Worm (Caenorhabditis elegans) whole organism, L1 larva: ENCODE data around the gene oig-8.

Experiments
- aly-2 ChIP-seq: fragments of 150-350 bp; optimal IDR thresholded peaks from 2 replicates; lab custom pipeline; 2014; ENCODE audit warnings: missing biosample characterization, missing genetic modification characterization
- blmp-1 ChIP-seq: fragments of 150-350 bp; optimal IDR thresholded peaks from 2 replicates; lab custom pipeline; 2014; ENCODE audit warnings: missing biosample characterization, missing genetic modification characterization
- ceh-82 ChIP-seq, 3 experiments: fragments of 150-350 bp in 1 of 3; sonication (generic microtip) in 2 of 3; optimal IDR thresholded peaks; 2 replicates each; lab custom pipeline; 2014 to 2017; ENCODE audit warnings: missing biosample characterization in 3 of 3, missing genetic modification characterization in 3 of 3
- dpl-1 ChIP-seq, 3 experiments: fragments of 150-350 bp in 2 of 3; sonication (generic microtip) in 1 of 3; optimal IDR thresholded peaks; 2 replicates each; lab custom pipeline; 2014 to 2017; ENCODE audit warnings: missing biosample characterization in 3 of 3, missing genetic modification characterization in 3 of 3, missing genetic modification reagents in 3 of 3
- dsc-1 ChIP-seq: sonication (generic microtip); optimal IDR thresholded peaks from 2 replicates; lab custom pipeline; 2016; ENCODE audit warnings: mild to moderate bottlenecking, missing genetic modification characterization, missing compliant biosample characterization
- efl-1 ChIP-seq, 4 experiments: fragments of 150-350 bp; optimal IDR thresholded peaks in 3 of 4; peaks in 1 of 4; 1 replicate in 1 of 4; 2 replicates in 3 of 4; lab custom pipeline; 2014; ENCODE audit warnings: missing biosample characterization in 2 of 4, missing genetic modification characterization in 2 of 4, missing genetic modification reagents in 2 of 4
- egl-13 ChIP-seq: sonication (generic microtip); optimal IDR thresholded peaks from 2 replicates; lab custom pipeline; 2016; ENCODE audit warnings: missing genotype, missing genetic modification reagents, missing genetic modification characterization, missing compliant biosample characterization
- egl-27 ChIP-seq, 2 experiments: fragments of 150-350 bp in 1 of 2; sonication (generic microtip); optimal IDR thresholded peaks; 3 replicates each; lab custom pipeline; 2017 to 2018; ENCODE audit warnings: missing biosample characterization in 2 of 2, missing genetic modification characterization in 2 of 2, missing genetic modification reagents in 2 of 2
- elt-2 ChIP-seq: sonication (generic microtip); optimal IDR thresholded peaks from 2 replicates; lab custom pipeline; 2016; ENCODE audit warnings: missing genetic modification characterization, mild to moderate bottlenecking, inconsistent platforms, missing compliant biosample characterization, missing genetic modification reagents
- fkh-8 ChIP-seq: sonication (generic microtip); optimal IDR thresholded peaks from 2 replicates; lab custom pipeline; 2016; ENCODE audit warnings: mild to moderate bottlenecking, missing genetic modification characterization, missing compliant biosample characterization
- hlh-17 ChIP-seq: fragments of 200-800 bp; sonication (Bioruptor generic); optimal IDR thresholded peaks from 2 replicates; lab custom pipeline; 2018; ENCODE audit warnings: missing genetic modification characterization, mild to moderate bottlenecking, missing compliant biosample characterization, moderate library complexity, borderline replicate concordance
- hlh-4 ChIP-seq: sonication (generic microtip); optimal IDR thresholded peaks from 2 replicates; lab custom pipeline; 2016; ENCODE audit warnings: mild to moderate bottlenecking, missing genetic modification characterization, missing compliant biosample characterization
- hpl-2 ChIP-seq: fragments of 150-350 bp; optimal IDR thresholded peaks from 2 replicates; lab custom pipeline; 2014; ENCODE audit warnings: missing biosample characterization, missing genetic modification reagents, missing genetic modification characterization
- jun-1 ChIP-seq: fragments of 150-350 bp; optimal IDR thresholded peaks from 2 replicates; lab custom pipeline; 2014; ENCODE audit warnings: missing biosample characterization, missing genetic modification reagents, missing genetic modification characterization
- lin-13 ChIP-seq: fragments of 150-350 bp; optimal IDR thresholded peaks from 2 replicates; lab custom pipeline; 2014; ENCODE audit warnings: missing biosample characterization, missing genetic modification reagents, missing genetic modification characterization
- lin-14 ChIP-seq: fragments of 200-800 bp; sonication (Bioruptor generic); optimal IDR thresholded peaks from 2 replicates; lab custom pipeline; 2018; ENCODE audit warnings: mild to moderate bottlenecking, missing genetic modification characterization, moderate library complexity, missing compliant biosample characterization
- lin-15B ChIP-seq: fragments of 150-350 bp; sonication (generic microtip); optimal IDR thresholded peaks from 3 replicates; lab custom pipeline; 2014; ENCODE audit warnings: missing biosample characterization, missing genetic modification characterization
- lin-35 ChIP-seq, 2 experiments: fragments of 150-350 bp; optimal IDR thresholded peaks; 2 replicates each; lab custom pipeline; 2014; ENCODE audit warnings: missing biosample characterization in 2 of 2, missing genetic modification characterization in 2 of 2, missing genetic modification reagents in 2 of 2
- lin-39 ChIP-seq: fragments of 150-350 bp; optimal IDR thresholded peaks from 2 replicates; lab custom pipeline; 2014; ENCODE audit warnings: missing biosample characterization, missing genetic modification reagents, missing genetic modification characterization
- lsy-2 ChIP-seq, 2 experiments: fragments of 150-350 bp; optimal IDR thresholded peaks; 2 replicates each; lab custom pipeline; 2014; ENCODE audit warnings: missing biosample characterization in 2 of 2, missing genetic modification characterization in 2 of 2
- mab-9 ChIP-seq: fragments of 200-800 bp; sonication (Bioruptor generic); IDR thresholded peaks from 2 replicates; pipeline ENCODE4 v1.3.6; 2022; ENCODE audit warnings: missing genetic modification reagents, missing genetic modification characterization, missing compliant biosample characterization
- mdl-1 ChIP-seq, 2 experiments: fragments of 150-350 bp; optimal IDR thresholded peaks; 2 replicates each; lab custom pipeline; 2014 to 2017; ENCODE audit warnings: missing biosample characterization in 2 of 2, missing genetic modification characterization in 2 of 2, inconsistent platforms in 1 of 2
- mef-2 ChIP-seq: fragments of 150-350 bp; optimal IDR thresholded peaks from 2 replicates; lab custom pipeline; 2014; ENCODE audit warnings: missing biosample characterization, missing genetic modification characterization
- nhr-11 ChIP-seq: fragments of 150-350 bp; optimal IDR thresholded peaks from 2 replicates; lab custom pipeline; 2014; ENCODE audit warnings: missing biosample characterization, missing genetic modification characterization
- nhr-12 ChIP-seq: sonication (generic microtip); optimal IDR thresholded peaks from 2 replicates; lab custom pipeline; 2017; ENCODE audit warnings: missing biosample characterization, missing genetic modification characterization
- nhr-19 ChIP-seq: fragments of 200-800 bp; sonication (Bioruptor generic); conservative IDR thresholded peaks from 2 replicates; pipeline ENCODE4 v1.3.6; 2022; ENCODE audit warnings: missing genetic modification characterization, missing compliant biosample characterization
- nhr-20 ChIP-seq: sonication (generic microtip); optimal IDR thresholded peaks from 2 replicates; lab custom pipeline; 2016; ENCODE audit warnings: mild to moderate bottlenecking, missing genetic modification characterization, missing compliant biosample characterization
- nhr-47 ChIP-seq: sonication (generic microtip); optimal IDR thresholded peaks from 2 replicates; lab custom pipeline; 2016; ENCODE audit warnings: mild to moderate bottlenecking, missing genetic modification characterization, moderate library complexity, missing compliant biosample characterization
- nhr-77 ChIP-seq: fragments of 150-350 bp; optimal IDR thresholded peaks from 2 replicates; lab custom pipeline; 2014; ENCODE audit warnings: missing biosample characterization, missing genetic modification characterization
- nhr-85 ChIP-seq: sonication (generic microtip); peaks from one replicate; lab custom pipeline; 2016; ENCODE audit warnings: missing genetic modification characterization, inconsistent platforms, missing compliant biosample characterization
- nhr-90 ChIP-seq: sonication (generic microtip); optimal IDR thresholded peaks from 2 replicates; lab custom pipeline; 2016; ENCODE audit warnings: mild to moderate bottlenecking, missing genetic modification characterization, missing compliant biosample characterization; ENCODE audit not compliant: poor library complexity
- pqm-1 ChIP-seq: sonication (generic microtip); optimal IDR thresholded peaks from 3 replicates; lab custom pipeline; 2017; ENCODE audit warnings: missing biosample characterization, missing genetic modification characterization
- skn-1 ChIP-seq: fragments of 150-350 bp; optimal IDR thresholded peaks from 2 replicates; lab custom pipeline; 2014; ENCODE audit warnings: missing biosample characterization, missing genetic modification characterization
- snpc-4 ChIP-seq: fragments of 150-350 bp; optimal IDR thresholded peaks from 2 replicates; lab custom pipeline; 2014; ENCODE audit warnings: missing biosample characterization, missing genetic modification characterization
- sptf-1 ChIP-seq: fragments of 150-350 bp; optimal IDR thresholded peaks from 2 replicates; lab custom pipeline; 2014; ENCODE audit warnings: missing biosample characterization, missing genetic modification characterization
- sup-37 ChIP-seq: fragments of 200-800 bp; sonication (Bioruptor generic); optimal IDR thresholded peaks from 2 replicates; lab custom pipeline; 2018; ENCODE audit warnings: mild to moderate bottlenecking, missing genetic modification characterization, missing compliant biosample characterization
- swsn-7 ChIP-seq: sonication (generic microtip); optimal IDR thresholded peaks from 2 replicates; lab custom pipeline; 2016; ENCODE audit warnings: missing genetic modification characterization, missing compliant biosample characterization
- unc-130 ChIP-seq: fragments of 150-350 bp; optimal IDR thresholded peaks from 2 replicates; lab custom pipeline; 2017; ENCODE audit warnings: missing biosample characterization, missing genetic modification characterization, inconsistent platforms
- unc-86 ChIP-seq: sonication (generic microtip); optimal IDR thresholded peaks from 2 replicates; lab custom pipeline; 2016; ENCODE audit warnings: missing genetic modification characterization, missing compliant biosample characterization
- vab-15 ChIP-seq: sonication (generic microtip); optimal IDR thresholded peaks from 2 replicates; lab custom pipeline; 2017; ENCODE audit warnings: missing genotype, mild to moderate bottlenecking, missing genetic modification characterization, missing compliant biosample characterization
- ztf-11 ChIP-seq, 2 experiments: sonication (generic microtip); optimal IDR thresholded peaks; 2 replicates each; lab custom pipeline; 2016 to 2017; ENCODE audit warnings: missing genetic modification characterization in 2 of 2, missing biosample characterization in 1 of 2, missing compliant biosample characterization in 1 of 2

Gene oig-8

DNA sequence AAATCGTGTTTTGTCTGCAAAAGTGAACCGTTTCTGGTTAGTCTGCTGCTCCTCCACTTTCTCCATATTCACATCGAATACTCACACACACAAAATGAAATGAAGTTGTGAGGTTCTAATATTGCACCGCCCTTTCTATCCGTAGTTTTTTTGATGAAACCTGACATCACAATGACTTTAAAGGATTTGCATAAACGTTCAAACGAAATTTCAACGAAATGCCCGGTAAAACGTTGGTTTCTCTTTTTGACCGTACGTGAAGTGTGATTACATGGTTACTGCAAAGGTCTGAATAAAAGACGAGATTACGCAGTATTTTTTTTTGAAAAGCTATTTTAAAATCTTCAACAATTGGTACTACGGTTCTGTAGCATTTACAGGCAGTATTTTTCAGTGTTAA, 5.4 kb upstream of the oig-8 start, which contains the start of gene T19D12.9:
Gene T19D12.9, minus strand, starts transcription at position 101 of the 400 bp plus-strand sequence.
- TF ChIP-seq nhr-19, result no peak
- no peak for TF ChIP-seq efl-1 (optimal IDR thresholded peaks at IDR 0.05; lab: Kevin White, UChicago)
- peak in 1 of 2 experiments; percentile 10 for TF ChIP-seq efl-1 (GFP tag; optimal IDR thresholded peaks at IDR 0.05 in 1 of 2; lab: Kevin White, UChicago)
- no peak for TF ChIP-seq lsy-2 (tag; optimal IDR thresholded peaks at IDR 0.05; lab: Kevin White, UChicago)
- TF ChIP-seq elt-2 (tag; lab: Kevin White, UChicago), result no peak
- TF ChIP-seq, all 84 proteins: peak for 1

DNA sequence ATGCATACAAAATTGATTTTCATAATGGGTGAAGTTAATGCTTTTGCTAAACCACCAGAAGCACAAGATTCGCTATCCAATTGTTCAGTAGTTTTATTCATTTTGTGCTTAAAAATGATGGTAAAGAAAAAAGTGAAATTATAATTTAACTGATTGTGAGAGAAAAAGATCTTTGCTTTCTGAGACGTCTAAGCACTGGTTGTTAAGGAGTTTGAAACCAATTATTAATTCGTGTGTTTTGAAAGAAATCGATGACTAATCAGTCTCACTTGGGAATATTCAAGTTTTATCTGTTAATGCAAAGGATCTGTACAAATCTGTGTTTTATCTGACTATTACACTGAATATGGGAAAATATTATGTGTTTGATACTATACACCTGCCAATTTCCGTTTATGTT, 2.8 kb upstream of the oig-8 start, which contains the start of gene sra-26:
Gene sra-26, minus strand, starts transcription at position 101 of the 400 bp plus-strand sequence.
- TF ChIP-seq snpc-4 (tag; lab: Kevin White, UChicago) (no peak), unc-86 (tag; lab: Kevin White, UChicago) (no peak), lin-35 (GFP tag; optimal IDR thresholded peaks at IDR 0.05; lab: Kevin White, UChicago) (no peak), mef-2 (tag; lab: Kevin White, UChicago) (no peak), nhr-47 (tag; lab: Kevin White, UChicago) (no peak)

DNA sequence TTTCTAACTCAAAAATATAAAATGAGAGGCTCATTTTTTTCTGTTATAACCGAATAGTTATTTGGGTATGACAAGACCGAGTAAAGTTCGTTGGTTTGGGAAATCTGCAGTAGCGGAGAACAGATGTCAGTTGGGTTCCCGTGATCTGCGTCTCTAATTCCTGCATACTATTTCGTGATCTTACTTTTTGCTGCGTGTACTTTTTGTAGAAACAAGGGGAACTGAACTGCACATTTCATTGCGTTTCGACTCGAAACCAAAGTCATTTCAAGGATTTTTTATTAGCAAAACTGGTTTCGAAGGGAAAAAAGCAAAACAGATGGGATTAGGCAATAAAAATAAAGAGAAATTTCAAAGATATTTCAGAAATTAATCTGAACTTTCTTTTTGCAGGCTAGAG, 2.0 kb downstream of the oig-8 start:
- TF ChIP-seq efl-1 (optimal IDR thresholded peaks at IDR 0.05; lab: Kevin White, UChicago) (no peak), efl-1 (GFP tag; optimal IDR thresholded peaks at IDR 0.05 in 1 of 2; lab: Kevin White, UChicago) (peak in 1 of 2 experiments; percentile 5), nhr-85 (tag; lab: Kevin White, UChicago) (no peak), ztf-11 (tag; optimal IDR thresholded peaks at IDR 0.05; lab: Kevin White, UChicago) (no peak), mdl-1 (tag; optimal IDR thresholded peaks at IDR 0.05; lab: Kevin White, UChicago) (no peak), hlh-4 (tag; lab: Kevin White, UChicago) (no peak), dsc-1 (tag; lab: Kevin White, UChicago) (peak; percentile 63), ceh-82 (tag; optimal IDR thresholded peaks at IDR 0.05; lab: Kevin White, UChicago) (no peak), sup-37 (no peak), hlh-17 (GFP tag; lab: Kevin White, UChicago) (no peak)

DNA sequence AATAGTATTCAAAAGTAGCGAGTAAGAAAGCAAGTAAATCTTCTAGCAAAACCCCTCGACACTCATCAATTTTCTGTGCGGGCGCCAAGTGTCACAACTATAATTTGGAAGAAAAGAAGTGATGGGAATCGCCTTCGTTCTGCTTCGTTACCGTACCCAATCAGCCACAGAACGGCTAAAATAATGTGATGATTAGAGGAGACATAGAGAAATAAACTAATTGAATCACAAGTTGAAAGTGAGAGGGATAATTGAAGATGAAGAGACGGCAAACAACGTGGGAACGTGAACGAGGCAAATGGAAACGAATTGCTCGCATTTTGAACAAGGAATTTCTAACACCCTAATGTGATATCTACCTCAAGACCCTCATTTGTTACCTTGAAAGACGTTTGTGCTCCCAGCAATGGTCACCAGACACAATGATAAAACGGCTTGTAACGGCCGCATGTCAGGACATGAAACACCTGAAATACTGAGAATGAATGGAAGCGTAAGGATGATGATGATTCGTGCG, 6.2 kb downstream of the oig-8 start, which contains the start of gene T19D12.6:
Gene T19D12.6, minus strand, starts transcription at position 467 of the 517 bp plus-strand sequence.
- TF ChIP-seq lsy-2 (tag; optimal IDR thresholded peaks at IDR 0.05; lab: Kevin White, UChicago) (peak in 1 of 2 experiments; percentile 50), lin-14 (GFP tag; lab: Kevin White, UChicago) (peak; percentile 57), egl-27 (tag; optimal IDR thresholded peaks at IDR 0.05; lab: Kevin White, UChicago) (no peak), pqm-1 (tag; lab: Kevin White, UChicago) (no peak), blmp-1 (tag; lab: Kevin White, UChicago) (peak; percentile 11), snpc-4 (tag; lab: Kevin White, UChicago) (no peak), aly-2 (no peak), hpl-2 (GFP tag; lab: Kevin White, UChicago) (no peak), nhr-20 (tag; lab: Kevin White, UChicago) (no peak), nhr-11 (no peak), fkh-8 (tag; lab: Kevin White, UChicago) (peak; percentile 60), dpl-1 (GFP tag; optimal IDR thresholded peaks at IDR 0.05; lab: Kevin White, UChicago) (no peak), sptf-1 (tag; lab: Kevin White, UChicago) (no peak), nhr-90 (tag; lab: Kevin White, UChicago) (no peak), mab-9 (GFP tag; lab: Robert Waterston, UW) (no peak), skn-1 (tag; lab: Kevin White, UChicago) (no peak), efl-1 (optimal IDR thresholded peaks at IDR 0.05; lab: Kevin White, UChicago) (no peak), efl-1 (GFP tag; optimal IDR thresholded peaks at IDR 0.05 in 1 of 2; lab: Kevin White, UChicago) (peak in 1 of 2 experiments; percentile 82), lin-39 (tag; lab: Kevin White, UChicago) (no peak), swsn-7 (tag; lab: Kevin White, UChicago) (no peak), mef-2 (tag; lab: Kevin White, UChicago) (no peak), lin-15B (tag; lab: Kevin White, UChicago) (no peak), nhr-12 (tag; lab: Kevin White, UChicago) (no peak), vab-15 (tag; lab: Kevin White, UChicago) (no peak), ceh-82 (tag; optimal IDR thresholded peaks at IDR 0.05; lab: Kevin White, UChicago) (no peak), nhr-77 (tag; lab: Kevin White, UChicago) (no peak), hlh-17 (GFP tag; lab: Kevin White, UChicago) (no peak), unc-130 (no peak), egl-13 (no peak), lin-13 (GFP tag; lab: Kevin White, UChicago) (no peak), jun-1 (tag; lab: Kevin White, UChicago) (no peak)
